Fruit fly (Drosophila melanogaster): Measurements from ENCODE around the gene Ncc69.

Ncc69 gene

dm6 chr3L:12391240-12391843 is at the start of gene Ncc69:
Gene Ncc69, minus strand, starts transcription at chr3L:12391444.
- TF ChIP-seq CG12768 (GFP tag; optimal IDR thresholded peaks at IDR 0.05) (no peak), CG7101 (tag; optimal IDR thresholded peaks at IDR 0.05) (no peak), kay (GFP tag; ENCODE audit: borderline replicate concordance) (peak; percentile 41), tj (GFP tag; optimal IDR thresholded peaks at IDR 0.05) (peak; percentile 22), bab1 (GFP tag; optimal IDR thresholded peaks at IDR 0.05) (peak; percentile 21), Mnt (GFP tag; optimal IDR thresholded peaks at IDR 0.05) (peak; percentile 48)

dm6 chr3L:12434432-12434831 is 43.2 kb upstream of the Ncc69 start:
- TF ChIP-seq kay (GFP tag; ENCODE audit: borderline replicate concordance) (no peak), toe (GFP tag; optimal IDR thresholded peaks at IDR 0.05) (peak; percentile 72)

DNA sequence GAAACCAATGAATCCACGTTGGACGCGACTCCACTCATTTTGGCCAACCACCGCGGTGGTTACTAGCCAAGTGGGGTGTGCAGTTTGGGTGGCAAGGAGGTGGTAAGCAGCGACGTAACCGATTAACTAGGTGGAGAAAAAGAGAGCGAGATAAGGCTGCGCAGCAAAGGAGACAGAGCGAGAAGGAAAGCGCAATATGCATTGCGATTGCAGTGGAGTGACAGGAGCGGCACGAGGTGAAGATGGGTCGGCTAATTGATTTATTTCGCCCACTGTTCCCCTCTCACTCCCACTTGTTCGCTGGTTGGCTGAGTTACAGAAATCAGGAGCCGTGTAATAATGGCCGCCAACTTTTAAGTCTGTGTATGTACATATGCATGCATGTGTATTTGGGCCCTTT is 42.5 kb upstream of the Ncc69 start:
- TF ChIP-seq Clk (GFP tag; optimal IDR thresholded peaks at IDR 0.05) (no peak), toe (GFP tag; optimal IDR thresholded peaks at IDR 0.05) (peak; percentile 35), CG33017 (tag; optimal IDR thresholded peaks at IDR 0.05) (no peak)

- TF ChIP-seq toe (GFP tag; optimal IDR thresholded peaks at IDR 0.05) (peak; percentile 43), Hr96 (GFP tag; optimal IDR thresholded peaks at IDR 0.05) (no peak)
Observed at dm6 chr3L:12432392-12433012, 41.3 kb upstream of the Ncc69 start, which contains the start of gene toe. Gene toe, minus strand, starts transcription at chr3L:12432668.

dm6 chr3L:12420437-12420836 is 29.2 kb upstream of the Ncc69 start:
- TF ChIP-seq CG11617 (GFP tag; optimal IDR thresholded peaks at IDR 0.05) (no peak), cnc (optimal IDR thresholded peaks at IDR 0.05) (no peak), toe (GFP tag; optimal IDR thresholded peaks at IDR 0.05) (no peak), CG12768 (GFP tag; optimal IDR thresholded peaks at IDR 0.05) (no peak), CG7101 (tag; optimal IDR thresholded peaks at IDR 0.05) (no peak), Mnt (GFP tag; optimal IDR thresholded peaks at IDR 0.05) (no peak), Clk (GFP tag; optimal IDR thresholded peaks at IDR 0.05) (no peak), ovo (GFP tag; optimal IDR thresholded peaks at IDR 0.05) (no peak), cic (GFP tag; optimal IDR thresholded peaks at IDR 0.05) (no peak)

DNA sequence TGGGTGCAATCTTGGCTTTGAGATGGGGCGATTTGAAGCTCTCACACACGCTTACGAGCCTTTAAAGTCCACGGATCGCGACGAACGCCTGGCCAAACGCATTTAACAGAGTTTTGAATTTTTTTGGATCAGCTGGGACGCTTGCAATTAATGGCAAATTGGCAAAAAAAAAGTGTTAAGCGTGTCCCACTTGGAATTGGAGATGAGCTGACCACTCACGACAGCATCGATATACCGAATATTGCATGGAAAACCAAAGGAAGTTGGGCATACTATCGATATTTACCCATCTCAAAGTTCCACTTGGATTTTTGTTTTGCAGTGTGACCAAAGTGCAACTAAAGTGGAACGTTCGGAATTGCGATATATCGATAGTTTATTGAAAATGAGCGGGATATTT is 26.1 kb upstream of the Ncc69 start, which contains the start of gene ArfGAP1:
Gene ArfGAP1 (minus strand): TSS at position 240 of the 400 bp plus-strand sequence.
- no peak for TF ChIP-seq pad (GFP tag; optimal IDR thresholded peaks at IDR 0.05)
- TF ChIP-seq tj (GFP tag; optimal IDR thresholded peaks at IDR 0.05): peak; percentile 61
- no peak for TF ChIP-seq ovo (GFP tag; optimal IDR thresholded peaks at IDR 0.05)
- TF ChIP-seq CG33017 (tag; optimal IDR thresholded peaks at IDR 0.05): no peak
- TF ChIP-seq cnc (optimal IDR thresholded peaks at IDR 0.05): no peak
- TF ChIP-seq Clk (GFP tag; optimal IDR thresholded peaks at IDR 0.05): no peak
- peak; percentile 14 for TF ChIP-seq Mnt (GFP tag; optimal IDR thresholded peaks at IDR 0.05)
- TF ChIP-seq CG12768 (GFP tag; optimal IDR thresholded peaks at IDR 0.05): no peak
- TF ChIP-seq CG1620 (GFP tag; optimal IDR thresholded peaks at IDR 0.05): no peak
- no peak for TF ChIP-seq cic (GFP tag; optimal IDR thresholded peaks at IDR 0.05)
- TF ChIP-seq bab1 (GFP tag; optimal IDR thresholded peaks at IDR 0.05): peak; percentile 27
- no peak for TF ChIP-seq toe (GFP tag; optimal IDR thresholded peaks at IDR 0.05)
- TF ChIP-seq CG11617 (GFP tag; optimal IDR thresholded peaks at IDR 0.05): no peak
- TF ChIP-seq CG7045 (GFP tag; optimal IDR thresholded peaks at IDR 0.05): no peak

- peak; percentile 26 for TF ChIP-seq CG14711 (tag; optimal IDR thresholded peaks at IDR 0.05)
- no peak for TF ChIP-seq CG5204 (GFP tag; optimal IDR thresholded peaks at IDR 0.05)
- peak; percentile 33 for TF ChIP-seq Mnt (GFP tag; optimal IDR thresholded peaks at IDR 0.05)
- TF ChIP-seq ovo (GFP tag; optimal IDR thresholded peaks at IDR 0.05): no peak
- TF ChIP-seq CG1620 (GFP tag; optimal IDR thresholded peaks at IDR 0.05): no peak
- peak; percentile 22 for TF ChIP-seq CG7101 (tag; optimal IDR thresholded peaks at IDR 0.05)
- no peak for TF ChIP-seq cic (GFP tag; optimal IDR thresholded peaks at IDR 0.05)
- no peak for TF ChIP-seq CG11617 (GFP tag; optimal IDR thresholded peaks at IDR 0.05)
- no peak for TF ChIP-seq CG33017 (tag; optimal IDR thresholded peaks at IDR 0.05)
- TF ChIP-seq kay (GFP tag; ENCODE audit: borderline replicate concordance): no peak
- TF ChIP-seq pad (GFP tag; optimal IDR thresholded peaks at IDR 0.05): no peak
- no peak for TF ChIP-seq Hr96 (GFP tag; optimal IDR thresholded peaks at IDR 0.05)
- TF ChIP-seq CG7045 (GFP tag; optimal IDR thresholded peaks at IDR 0.05): no peak
- TF ChIP-seq tj (GFP tag; optimal IDR thresholded peaks at IDR 0.05): peak; percentile 94
- peak; percentile 70 for TF ChIP-seq bab1 (GFP tag; optimal IDR thresholded peaks at IDR 0.05)
- TF ChIP-seq CG12768 (GFP tag; optimal IDR thresholded peaks at IDR 0.05): no peak
- no peak for TF ChIP-seq Crg-1 (GFP tag; optimal IDR thresholded peaks at IDR 0.05)
- no peak for TF ChIP-seq toe (GFP tag; optimal IDR thresholded peaks at IDR 0.05)
Observed at dm6 chr3L:12414189-12414964, 23.1 kb upstream of the Ncc69 start, which contains the start of gene SCaMC. Gene SCaMC, minus strand, starts transcription at chr3L:12414842.
